Worm (Caenorhabditis elegans) whole organism, dauer: ENCODE data around the gene col-157.

Experiments
- unc-62 ChIP-seq: sonication (generic microtip); optimal IDR thresholded peaks from 2 replicates; lab custom pipeline; 2017; ENCODE audit warnings: missing biosample characterization, missing genetic modification reagents, missing genetic modification characterization

The col-157 gene

ce11 chrV:11532964-11533363 is 49.1 kb downstream of the col-157 start:
- TF ChIP-seq unc-62 (GFP tag; lab: Kevin White, UChicago), result no peak

DNA sequence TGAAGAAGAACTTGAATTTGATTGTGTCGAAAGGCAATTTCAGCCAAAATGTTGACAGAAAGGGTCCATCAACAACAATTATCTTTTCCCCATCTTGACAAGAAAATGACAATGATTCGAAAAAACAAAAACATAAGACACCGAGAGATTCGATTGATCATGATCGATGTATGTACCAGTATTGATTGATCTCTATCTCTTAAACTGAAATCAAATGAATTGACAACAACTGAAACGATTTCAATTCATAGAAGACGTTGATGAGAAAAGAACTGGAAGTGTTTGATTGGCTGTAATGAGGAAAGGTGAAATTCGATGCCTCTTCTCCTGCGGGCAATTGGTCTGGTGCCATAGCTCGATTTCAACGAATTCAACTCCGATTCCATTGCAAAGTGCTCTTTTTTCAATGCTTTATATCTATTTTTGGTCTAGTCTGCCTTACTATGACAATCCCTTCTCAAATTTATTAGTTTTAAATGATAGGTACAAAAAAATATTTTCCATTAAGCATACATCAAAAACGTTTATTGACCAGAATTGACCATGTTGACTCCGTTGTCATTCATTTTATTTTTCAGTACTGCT is 49.6 kb downstream of the col-157 start:
- TF ChIP-seq unc-62 (GFP tag; lab: Kevin White, UChicago), result no peak
